Worm (Caenorhabditis elegans): ENCODE data around the gene C27B7.6.

Gene C27B7.6

ce11 chrIV:8906164-8906563, at the start of gene C27B7.6:
TSS of gene C27B7.6 (minus strand) at chrIV:8906345.
- TF ChIP-seq mxl-2 (GFP tag; conservative IDR thresholded peaks at IDR 0.05) (0 out of 2 replicates have a peak, but pooled peaks have one; percentile 36), hlh-11 (tag; optimal IDR thresholded peaks at IDR 0.05) (peak; percentile 3), hlh-30 (tag; optimal IDR thresholded peaks at IDR 0.05; ENCODE audit: insufficient read depth) (peak; percentile 56), aha-1 (tag) (peak; percentile 80), zag-1 (tag; optimal IDR thresholded peaks at IDR 0.05) (no peak), jun-1 (tag; optimal IDR thresholded peaks at IDR 0.05) (no peak), lin-1 (GFP tag; IDR thresholded peaks at IDR 0.05) (no peak), F37D6.2 (tag; optimal IDR thresholded peaks at IDR 0.05) (no peak), ztf-11 (tag; optimal IDR thresholded peaks at IDR 0.05) (no peak), mxl-3 (GFP tag; optimal IDR thresholded peaks at IDR 0.05) (no peak)

DNA sequence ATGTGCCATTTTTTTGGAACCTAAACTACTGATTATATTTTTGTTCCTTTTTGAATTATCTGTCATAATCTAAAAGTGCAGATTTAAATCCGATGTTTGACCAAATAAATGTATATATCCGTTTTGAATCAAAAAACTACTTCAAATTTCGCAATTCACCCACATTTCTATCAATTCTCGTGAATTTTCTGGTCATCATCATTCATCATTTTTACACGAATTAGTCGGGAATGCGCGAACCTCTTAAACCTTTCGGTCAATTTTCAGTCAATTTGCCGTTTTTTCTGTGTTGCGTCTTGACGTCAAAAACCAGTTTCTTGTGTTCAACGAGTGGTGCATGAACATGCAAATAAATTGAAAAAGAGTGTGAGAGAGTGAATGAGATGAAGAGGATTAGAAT, 48.0 kb upstream of the C27B7.6 start:
- TF ChIP-seq attf-4 (tag; optimal IDR thresholded peaks at IDR 0.05) (no peak), lin-29 (GFP tag; IDR thresholded peaks at IDR 0.05) (no peak), nhr-41 (GFP tag; IDR thresholded peaks at IDR 0.05) (no peak), mdl-1 (tag; optimal IDR thresholded peaks at IDR 0.05) (peak in 1 of 2 experiments; percentile 36), ama-1 (optimal IDR thresholded peaks at IDR 0.05) (no peak)

DNA sequence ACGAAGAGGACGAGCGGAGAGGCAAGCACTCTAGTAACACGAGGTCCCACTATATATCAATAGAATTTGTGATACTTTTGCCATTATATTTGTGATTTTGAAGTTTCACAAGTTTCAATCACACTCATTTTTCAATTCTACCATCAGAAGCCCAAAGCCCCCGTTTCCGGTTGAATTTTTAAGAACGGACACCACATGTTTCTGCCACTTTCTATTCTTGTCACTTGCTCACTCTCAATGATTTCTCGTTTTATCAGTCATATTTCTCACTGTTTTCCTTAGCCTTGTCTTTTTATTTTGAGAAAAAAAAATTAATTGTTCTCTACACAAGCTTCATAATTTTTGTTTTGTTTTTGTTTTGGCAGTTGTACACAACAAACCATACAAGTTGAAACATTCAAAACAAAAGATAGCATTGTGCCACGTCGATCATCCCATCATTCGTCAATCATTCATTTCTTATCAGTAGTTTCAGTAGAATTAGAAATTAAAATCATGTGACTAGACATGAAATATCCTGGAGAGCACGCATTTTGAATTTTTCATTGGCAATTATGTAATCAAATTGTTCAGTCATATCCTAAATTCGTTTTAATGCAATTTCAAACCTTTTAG, 45.9 kb upstream of the C27B7.6 start:
- TF ChIP-seq skn-1 (tag; optimal IDR thresholded peaks at IDR 0.05) (no peak), dve-1 (tag; optimal IDR thresholded peaks at IDR 0.05; ENCODE audit: insufficient read depth) (peak; percentile 83), unc-62 (GFP tag; optimal IDR thresholded peaks at IDR 0.05 in 1 of 2) (peak in 1 of 2 experiments; percentile 76), unc-62 (tag; optimal IDR thresholded peaks at IDR 0.05) (no peak), daf-16 (GFP tag; optimal IDR thresholded peaks at IDR 0.05) (no peak), daf-16 (tag; optimal IDR thresholded peaks at IDR 0.05) (peak; percentile 15), dmd-6 (GFP tag; IDR thresholded peaks at IDR 0.05) (peak; percentile 75), tag-97 (GFP tag; IDR thresholded peaks at IDR 0.05) (no peak), mdl-1 (tag; optimal IDR thresholded peaks at IDR 0.05) (no peak), hif-1 (tag; optimal IDR thresholded peaks at IDR 0.05) (no peak), T20F7.1 (GFP tag; optimal IDR thresholded peaks at IDR 0.05) (peak; percentile 34), nhr-28 (tag; optimal IDR thresholded peaks at IDR 0.05) (peak; percentile 4), hlh-11 (tag; optimal IDR thresholded peaks at IDR 0.05) (peak; percentile 41)

- TF ChIP-seq lin-15B (tag; optimal IDR thresholded peaks at IDR 0.05) (no peak), lin-29 (GFP tag; IDR thresholded peaks at IDR 0.05) (no peak), lin-39 (tag; optimal IDR thresholded peaks at IDR 0.05) (no peak), nhr-25 (tag; optimal IDR thresholded peaks at IDR 0.05; ENCODE audit: borderline replicate concordance, insufficient read depth) (no peak), egl-43 (GFP tag; IDR thresholded peaks at IDR 0.05) (no peak), dmd-6 (GFP tag; IDR thresholded peaks at IDR 0.05) (peak; percentile 92), nhr-41 (GFP tag; IDR thresholded peaks at IDR 0.05) (no peak), T20F7.1 (GFP tag; optimal IDR thresholded peaks at IDR 0.05) (peak; percentile 60), zag-1 (tag; optimal IDR thresholded peaks at IDR 0.05) (no peak), hif-1 (tag; optimal IDR thresholded peaks at IDR 0.05) (no peak), gei-8 (GFP tag; optimal IDR thresholded peaks at IDR 0.05) (no peak), set-16 (GFP tag; IDR thresholded peaks at IDR 0.05) (no peak), nhr-111 (GFP tag; optimal IDR thresholded peaks at IDR 0.05) (no peak), zfp-2 (tag; optimal IDR thresholded peaks at IDR 0.05) (no peak), nhr-102 (tag; optimal IDR thresholded peaks at IDR 0.05) (peak; percentile 40), ces-1 (GFP tag; optimal IDR thresholded peaks at IDR 0.05) (no peak), lir-3 (tag; optimal IDR thresholded peaks at IDR 0.05) (no peak), unc-62 (GFP tag; optimal IDR thresholded peaks at IDR 0.05 in 1 of 2) (peak in 1 of 2 experiments; percentile 96), unc-62 (tag; optimal IDR thresholded peaks at IDR 0.05) (no peak), nhr-237 (tag; optimal IDR thresholded peaks at IDR 0.05) (no peak), F44E2.7 (GFP tag; IDR thresholded peaks at IDR 0.05) (no peak), mxl-3 (GFP tag; optimal IDR thresholded peaks at IDR 0.05) (peak; percentile 89), nhr-42 (GFP tag; IDR thresholded peaks at IDR 0.05) (no peak), ztf-7 (tag; optimal IDR thresholded peaks at IDR 0.05) (no peak), madf-9 (GFP tag; conservative IDR thresholded peaks at IDR 0.05) (0 out of 2 replicates have a peak, but pooled peaks have one; percentile 24), nhr-6 (tag; optimal IDR thresholded peaks at IDR 0.05) (no peak)
Observed at ce11 chrIV:8949078-8950039, 43.2 kb upstream of the C27B7.6 start.
